In genomic region chrIII:943426-943927, ce11 we compare ENCODE assay signal across 1 worm cellular context.
TF ChIP-seq lines count a peak whose summit lies in the region.

Gene fbxa-59, minus strand, starts transcription at chrIII:943476.

TF ChIP-seq in whole organism, L4 larva, 104 proteins besides CTCF, POLR2A, EP300 and RAD21 (continued from another document):
- TF ChIP-seq F49E8.2 (tag; optimal IDR thresholded peaks at IDR 0.05; lab: Kevin White, UChicago; ENCODE audit: borderline replicate concordance), result no peak
- TF ChIP-seq pqm-1 (tag; optimal IDR thresholded peaks at IDR 0.05; lab: Kevin White, UChicago), result peak; percentile 60
- no peak for TF ChIP-seq mes-2 (tag; optimal IDR thresholded peaks at IDR 0.05; lab: Kevin White, UChicago; ENCODE audit: poor library complexity, severe bottlenecking)
- no peak for TF ChIP-seq nhr-6 (tag; optimal IDR thresholded peaks at IDR 0.05; lab: Kevin White, UChicago)
- TF ChIP-seq saeg-2 (GFP tag; IDR thresholded peaks at IDR 0.05; lab: Robert Waterston, UW), result no peak
- TF ChIP-seq duxl-1 (tag; optimal IDR thresholded peaks at IDR 0.05; lab: Kevin White, UChicago; ENCODE audit: poor library complexity), result no peak
- TF ChIP-seq arid-1 (GFP tag; conservative IDR thresholded peaks at IDR 0.05; lab: Robert Waterston, UW), result no peak
- peak; percentile 71 for TF ChIP-seq dve-1 (tag; optimal IDR thresholded peaks at IDR 0.05; lab: Kevin White, UChicago; ENCODE audit: insufficient read depth)
- TF ChIP-seq ctbp-1 (GFP tag; IDR thresholded peaks at IDR 0.05; lab: Robert Waterston, UW), result no peak
- no peak for TF ChIP-seq nhr-41 (GFP tag; IDR thresholded peaks at IDR 0.05; lab: Robert Waterston, UW)
- TF ChIP-seq egl-27 (tag; optimal IDR thresholded peaks at IDR 0.05; lab: Kevin White, UChicago), result no peak
- peak; percentile 26; the same call in 1 of the 2 replicates for TF ChIP-seq php-3 (GFP tag; IDR thresholded peaks at IDR 0.05; lab: Robert Waterston, UW)
- no peak for TF ChIP-seq dmd-8 (GFP tag; IDR thresholded peaks at IDR 0.05; lab: Robert Waterston, UW)
- TF ChIP-seq zip-2 (tag; optimal IDR thresholded peaks at IDR 0.05; lab: Kevin White, UChicago), result peak; percentile 10
- TF ChIP-seq ceh-62 (tag; optimal IDR thresholded peaks at IDR 0.05; lab: Kevin White, UChicago), result no peak
- TF ChIP-seq aly-2 (tag; optimal IDR thresholded peaks at IDR 0.05; lab: Kevin White, UChicago), result no peak
- no peak for TF ChIP-seq spr-1 (tag; optimal IDR thresholded peaks at IDR 0.05; lab: Kevin White, UChicago)
- no peak for TF ChIP-seq lin-39 (tag; optimal IDR thresholded peaks at IDR 0.05; lab: Kevin White, UChicago)
- no peak for TF ChIP-seq tag-97 (GFP tag; IDR thresholded peaks at IDR 0.05; lab: Robert Waterston, UW)
- TF ChIP-seq skn-1 (tag; optimal IDR thresholded peaks at IDR 0.05; lab: Kevin White, UChicago), result no peak
- no peak for TF ChIP-seq zip-11 (GFP tag; IDR thresholded peaks at IDR 0.05; lab: Robert Waterston, UW)
- no peak for TF ChIP-seq nhr-42 (GFP tag; IDR thresholded peaks at IDR 0.05; lab: Robert Waterston, UW)
- no peak for TF ChIP-seq fos-1 (tag; optimal IDR thresholded peaks at IDR 0.05; lab: Kevin White, UChicago)
- no peak for TF ChIP-seq lsy-2 (tag; optimal IDR thresholded peaks at IDR 0.05; lab: Kevin White, UChicago)
- no peak for TF ChIP-seq zag-1 (tag; optimal IDR thresholded peaks at IDR 0.05; lab: Kevin White, UChicago)
- no peak for TF ChIP-seq daf-16 (GFP tag; optimal IDR thresholded peaks at IDR 0.05; lab: Kevin White, UChicago)
- TF ChIP-seq daf-16 (tag; optimal IDR thresholded peaks at IDR 0.05; lab: Kevin White, UChicago), result peak; percentile 71
- 0 out of 2 replicates have a peak, but pooled peaks have one; percentile 10 for TF ChIP-seq lin-38 (GFP tag; IDR thresholded peaks at IDR 0.05; lab: Robert Waterston, UW)
